Fruit fly (Drosophila melanogaster) Kc167 (cell line): ENCODE data around the gene Jon99Fii.

Experiments used
- Myc ChIP-seq: fragments of >200 bp; optimal IDR thresholded peaks from 2 replicates; lab custom pipeline; 2017; ENCODE audit warnings: missing external identifiers
- Sin3A ChIP-seq: fragments of >200 bp; optimal IDR thresholded peaks from 2 replicates; lab custom pipeline; 2018; ENCODE audit warnings: missing external identifiers
- h ChIP-seq: fragments of >200 bp; optimal IDR thresholded peaks from 3 replicates; lab custom pipeline; 2018; ENCODE audit warnings: missing external identifiers
- insv ChIP-seq: fragments of >200 bp; optimal IDR thresholded peaks from 3 replicates; lab custom pipeline; 2018; ENCODE audit warnings: missing external identifiers
- psq ChIP-seq: fragments of >200 bp; optimal IDR thresholded peaks from 2 replicates; lab custom pipeline; 2017; ENCODE audit warnings: missing external identifiers
- ttk ChIP-seq: sonication (Bioruptor generic); optimal IDR thresholded peaks from 2 replicates; lab custom pipeline; 2017; ENCODE audit warnings: missing external identifiers

Gene Jon99Fii

dm6 chr3R:30475910-30476309 lies 11.8 kb downstream of the Jon99Fii start:
- no peak for TF ChIP-seq ttk
- TF ChIP-seq psq (lab: Kevin White, UChicago), result no peak
- TF ChIP-seq insv, result no peak
- TF ChIP-seq h (lab: Kevin White, UChicago), result no peak
- no peak for TF ChIP-seq Myc
- TF ChIP-seq Sin3A (lab: Kevin White, UChicago), result no peak

dm6 chr3R:30474667-30475213 lies 13.0 kb downstream of the Jon99Fii start:
- TF ChIP-seq insv, result no peak
- TF ChIP-seq psq (lab: Kevin White, UChicago), result no peak
- no peak for TF ChIP-seq ttk
- TF ChIP-seq Sin3A (lab: Kevin White, UChicago), result no peak
- TF ChIP-seq Myc, result no peak
- no peak for TF ChIP-seq h (lab: Kevin White, UChicago)

- TF ChIP-seq ttk (no peak), insv (no peak), Sin3A (lab: Kevin White, UChicago) (no peak)
These were observed 15.4 kb downstream of the Jon99Fii start for dm6 chr3R:30472331-30472730.

- TF ChIP-seq insv (no peak), h (lab: Kevin White, UChicago) (no peak), ttk (no peak), Myc (no peak), psq (lab: Kevin White, UChicago) (no peak), Sin3A (lab: Kevin White, UChicago) (no peak)
These were observed 17.0 kb downstream of the Jon99Fii start for dm6 chr3R:30470690-30471089.

- TF ChIP-seq Myc, result no peak
- no peak for TF ChIP-seq psq (lab: Kevin White, UChicago)
- no peak for TF ChIP-seq h (lab: Kevin White, UChicago)
- no peak for TF ChIP-seq insv
- TF ChIP-seq ttk, result no peak
These were observed 20.7 kb downstream of the Jon99Fii start for dm6 chr3R:30467062-30467461.

- TF ChIP-seq ttk, result no peak
- TF ChIP-seq Myc, result no peak
- TF ChIP-seq psq (lab: Kevin White, UChicago), result no peak
- no peak for TF ChIP-seq Sin3A (lab: Kevin White, UChicago)
- no peak for TF ChIP-seq insv
- no peak for TF ChIP-seq h (lab: Kevin White, UChicago)
These were observed 21.2 kb downstream of the Jon99Fii start for dm6 chr3R:30466515-30466914.

dm6 chr3R:30465775-30466494 lies 21.8 kb downstream of the Jon99Fii start, which contains the start of gene PH4alphaEFB:
TSS of gene PH4alphaEFB (plus strand) at chr3R:30466050.
- TF ChIP-seq ttk, result no peak
- no peak for TF ChIP-seq psq (lab: Kevin White, UChicago)
- TF ChIP-seq insv, result no peak
- no peak for TF ChIP-seq Myc
- no peak for TF ChIP-seq h (lab: Kevin White, UChicago)
- no peak for TF ChIP-seq Sin3A (lab: Kevin White, UChicago)

dm6 chr3R:30464244-30464643 lies 23.5 kb downstream of the Jon99Fii start:
- TF ChIP-seq Myc (no peak), psq (lab: Kevin White, UChicago) (no peak), Sin3A (lab: Kevin White, UChicago) (no peak), h (lab: Kevin White, UChicago) (no peak)

- TF ChIP-seq Myc (no peak), h (lab: Kevin White, UChicago) (no peak), ttk (no peak), Sin3A (lab: Kevin White, UChicago) (no peak), psq (lab: Kevin White, UChicago) (no peak), insv (no peak)
These were observed 26.0 kb downstream of the Jon99Fii start for dm6 chr3R:30461608-30462243.

- TF ChIP-seq insv (no peak), ttk (no peak), Sin3A (lab: Kevin White, UChicago) (no peak), h (lab: Kevin White, UChicago) (no peak), psq (lab: Kevin White, UChicago) (no peak), Myc (no peak)
These were observed 27.5 kb downstream of the Jon99Fii start for dm6 chr3R:30460187-30460586.

dm6 chr3R:30459066-30459935 lies 28.4 kb downstream of the Jon99Fii start, which contains the start of the genes CG2224 and CDase:
TSS of gene CG2224 (minus strand) at chr3R:30459300.
TSS of gene CDase (plus strand) at chr3R:30459521.
- TF ChIP-seq Myc, result no peak
- TF ChIP-seq insv, result no peak
- no peak for TF ChIP-seq psq (lab: Kevin White, UChicago)
- TF ChIP-seq h (lab: Kevin White, UChicago), result no peak
- TF ChIP-seq ttk, result no peak
